Worm (Caenorhabditis elegans) whole organism, L1 larva: ENCODE data around the gene sng-1.

ENCODE experiments used
- C04F5.9 ChIP-seq: sonication (generic microtip); optimal IDR thresholded peaks from 2 replicates; lab custom pipeline; 2016; ENCODE audit warnings: missing genetic modification characterization, missing compliant biosample characterization
- C16A3.4 ChIP-seq: fragments of 150-350 bp; optimal IDR thresholded peaks from 2 replicates; lab custom pipeline; 2014; ENCODE audit warnings: missing biosample characterization, missing genetic modification characterization
- Y116A8C.19 ChIP-seq: sonication (generic microtip); optimal IDR thresholded peaks from 2 replicates; lab custom pipeline; 2016; ENCODE audit warnings: missing compliant biosample characterization, missing genetic modification characterization, borderline replicate concordance
- aly-2 ChIP-seq: fragments of 150-350 bp; optimal IDR thresholded peaks from 2 replicates; lab custom pipeline; 2014; ENCODE audit warnings: missing biosample characterization, missing genetic modification characterization
- ama-1 ChIP-seq: fragments of 150-350 bp; optimal IDR thresholded peaks from 2 replicates; lab custom pipeline; 2014
- ceh-8 ChIP-seq: fragments of 200-800 bp; sonication (Bioruptor generic); optimal IDR thresholded peaks from 2 replicates; lab custom pipeline; 2018; ENCODE audit warnings: mild to moderate bottlenecking, missing genetic modification characterization, moderate library complexity, missing compliant biosample characterization
- ceh-82 ChIP-seq, 3 experiments: fragments of 150-350 bp in 1 of 3; sonication (generic microtip) in 2 of 3; optimal IDR thresholded peaks; 2 replicates each; lab custom pipeline; 2014 to 2017; ENCODE audit warnings: missing biosample characterization in 3 of 3, missing genetic modification characterization in 3 of 3
- ceh-88 ChIP-seq: fragments of 200-800 bp; sonication (Bioruptor generic); IDR thresholded peaks from 2 replicates; pipeline ENCODE4 v1.3.6; 2022; ENCODE audit warnings: missing genetic modification characterization, missing compliant biosample characterization
- ceh-90 ChIP-seq: sonication (generic microtip); optimal IDR thresholded peaks from 2 replicates; lab custom pipeline; 2016; ENCODE audit warnings: missing genetic modification characterization, missing compliant biosample characterization
- dpl-1 ChIP-seq, 3 experiments: fragments of 150-350 bp in 2 of 3; sonication (generic microtip) in 1 of 3; optimal IDR thresholded peaks; 2 replicates each; lab custom pipeline; 2014 to 2017; ENCODE audit warnings: missing biosample characterization in 3 of 3, missing genetic modification characterization in 3 of 3, missing genetic modification reagents in 3 of 3
- dsc-1 ChIP-seq: sonication (generic microtip); optimal IDR thresholded peaks from 2 replicates; lab custom pipeline; 2016; ENCODE audit warnings: mild to moderate bottlenecking, missing genetic modification characterization, missing compliant biosample characterization
- efl-3 ChIP-seq: fragments of 200-800 bp; sonication (Bioruptor generic); optimal IDR thresholded peaks from 2 replicates; lab custom pipeline; 2018; ENCODE audit warnings: mild to moderate bottlenecking, missing genetic modification characterization, missing compliant biosample characterization
- elt-2 ChIP-seq: sonication (generic microtip); optimal IDR thresholded peaks from 2 replicates; lab custom pipeline; 2016; ENCODE audit warnings: missing genetic modification characterization, mild to moderate bottlenecking, inconsistent platforms, missing compliant biosample characterization, missing genetic modification reagents
- elt-3 ChIP-seq, 6 experiments: fragments of 150-350 bp in 1 of 6; sonication (generic microtip); optimal IDR thresholded peaks; 2 replicates each; lab custom pipeline; 2017 to 2018; ENCODE audit warnings: missing biosample characterization in 6 of 6, missing genetic modification characterization in 6 of 6, inconsistent platforms in 1 of 6
- fos-1 ChIP-seq: fragments of 150-350 bp; optimal IDR thresholded peaks from 2 replicates; lab custom pipeline; 2014; ENCODE audit warnings: missing biosample characterization, missing genetic modification characterization
- grh-1 ChIP-seq: fragments of 200-800 bp; sonication (Bioruptor generic); IDR thresholded peaks from 2 replicates; pipeline ENCODE4 v1.3.6; 2022; ENCODE audit warnings: missing genetic modification reagents, missing genetic modification characterization, missing compliant biosample characterization
- hlh-4 ChIP-seq: sonication (generic microtip); optimal IDR thresholded peaks from 2 replicates; lab custom pipeline; 2016; ENCODE audit warnings: mild to moderate bottlenecking, missing genetic modification characterization, missing compliant biosample characterization
- lin-13 ChIP-seq: fragments of 150-350 bp; optimal IDR thresholded peaks from 2 replicates; lab custom pipeline; 2014; ENCODE audit warnings: missing biosample characterization, missing genetic modification reagents, missing genetic modification characterization
- lin-14 ChIP-seq: fragments of 200-800 bp; sonication (Bioruptor generic); optimal IDR thresholded peaks from 2 replicates; lab custom pipeline; 2018; ENCODE audit warnings: mild to moderate bottlenecking, missing genetic modification characterization, moderate library complexity, missing compliant biosample characterization
- lin-35 ChIP-seq, 2 experiments: fragments of 150-350 bp; optimal IDR thresholded peaks; 2 replicates each; lab custom pipeline; 2014; ENCODE audit warnings: missing biosample characterization in 2 of 2, missing genetic modification characterization in 2 of 2, missing genetic modification reagents in 2 of 2
- lin-39 ChIP-seq: fragments of 150-350 bp; optimal IDR thresholded peaks from 2 replicates; lab custom pipeline; 2014; ENCODE audit warnings: missing biosample characterization, missing genetic modification reagents, missing genetic modification characterization
- lir-3 ChIP-seq: sonication (generic microtip); optimal IDR thresholded peaks from 2 replicates; lab custom pipeline; 2016; ENCODE audit warnings: mild to moderate bottlenecking, missing genetic modification characterization, moderate library complexity, missing compliant biosample characterization; ENCODE audit not compliant: poor library complexity
- lsy-2 ChIP-seq, 2 experiments: fragments of 150-350 bp; optimal IDR thresholded peaks; 2 replicates each; lab custom pipeline; 2014; ENCODE audit warnings: missing biosample characterization in 2 of 2, missing genetic modification characterization in 2 of 2
- mef-2 ChIP-seq: fragments of 150-350 bp; optimal IDR thresholded peaks from 2 replicates; lab custom pipeline; 2014; ENCODE audit warnings: missing biosample characterization, missing genetic modification characterization
- mep-1 ChIP-seq: fragments of 150-350 bp; optimal IDR thresholded peaks from 2 replicates; lab custom pipeline; 2014; ENCODE audit warnings: missing biosample characterization, missing genetic modification characterization
- nhr-11 ChIP-seq: fragments of 150-350 bp; optimal IDR thresholded peaks from 2 replicates; lab custom pipeline; 2014; ENCODE audit warnings: missing biosample characterization, missing genetic modification characterization
- nhr-19 ChIP-seq: fragments of 200-800 bp; sonication (Bioruptor generic); conservative IDR thresholded peaks from 2 replicates; pipeline ENCODE4 v1.3.6; 2022; ENCODE audit warnings: missing genetic modification characterization, missing compliant biosample characterization
- nhr-20 ChIP-seq: sonication (generic microtip); optimal IDR thresholded peaks from 2 replicates; lab custom pipeline; 2016; ENCODE audit warnings: mild to moderate bottlenecking, missing genetic modification characterization, missing compliant biosample characterization
- nhr-237 ChIP-seq: fragments of 150-350 bp; optimal IDR thresholded peaks from 2 replicates; lab custom pipeline; 2014; ENCODE audit warnings: missing biosample characterization, missing genetic modification characterization
- nhr-71 ChIP-seq: sonication (generic microtip); optimal IDR thresholded peaks from 2 replicates; lab custom pipeline; 2016; ENCODE audit warnings: mild to moderate bottlenecking, missing genetic modification characterization, moderate library complexity, missing compliant biosample characterization
- nhr-77 ChIP-seq: fragments of 150-350 bp; optimal IDR thresholded peaks from 2 replicates; lab custom pipeline; 2014; ENCODE audit warnings: missing biosample characterization, missing genetic modification characterization
- nhr-85 ChIP-seq: sonication (generic microtip); peaks from one replicate; lab custom pipeline; 2016; ENCODE audit warnings: missing genetic modification characterization, inconsistent platforms, missing compliant biosample characterization
- pax-3 ChIP-seq: fragments of 200-800 bp; sonication (Bioruptor generic); optimal IDR thresholded peaks from 2 replicates; lab custom pipeline; 2018; ENCODE audit warnings: mild to moderate bottlenecking, missing genetic modification characterization, moderate library complexity, missing compliant biosample characterization
- rnt-1 ChIP-seq: sonication (generic microtip); optimal IDR thresholded peaks from 2 replicates; lab custom pipeline; 2016; ENCODE audit warnings: mild to moderate bottlenecking, missing genetic modification characterization, moderate library complexity, missing compliant biosample characterization
- snpc-4 ChIP-seq: fragments of 150-350 bp; optimal IDR thresholded peaks from 2 replicates; lab custom pipeline; 2014; ENCODE audit warnings: missing biosample characterization, missing genetic modification characterization
- snu-23 ChIP-seq: sonication (generic microtip); optimal IDR thresholded peaks from 2 replicates; lab custom pipeline; 2016; ENCODE audit warnings: missing genetic modification characterization, missing compliant biosample characterization
- sup-37 ChIP-seq: fragments of 200-800 bp; sonication (Bioruptor generic); optimal IDR thresholded peaks from 2 replicates; lab custom pipeline; 2018; ENCODE audit warnings: mild to moderate bottlenecking, missing genetic modification characterization, missing compliant biosample characterization
- swsn-7 ChIP-seq: sonication (generic microtip); optimal IDR thresholded peaks from 2 replicates; lab custom pipeline; 2016; ENCODE audit warnings: missing genetic modification characterization, missing compliant biosample characterization
- unc-98 ChIP-seq: fragments of 200-800 bp; sonication (Bioruptor generic); IDR thresholded peaks from 2 replicates; pipeline ENCODE4 v1.3.6; 2022; ENCODE audit warnings: missing genetic modification characterization, missing compliant biosample characterization
- zip-4 ChIP-seq: fragments of 200-800 bp; sonication (Bioruptor generic); optimal IDR thresholded peaks from 2 replicates; lab custom pipeline; 2018; ENCODE audit warnings: mild to moderate bottlenecking, missing genetic modification characterization, moderate library complexity, missing compliant biosample characterization
- ztf-11 ChIP-seq, 2 experiments: sonication (generic microtip); optimal IDR thresholded peaks; 2 replicates each; lab custom pipeline; 2016 to 2017; ENCODE audit warnings: missing genetic modification characterization in 2 of 2, missing biosample characterization in 1 of 2, missing compliant biosample characterization in 1 of 2
- ztf-4 ChIP-seq: fragments of 150-350 bp; optimal IDR thresholded peaks from 2 replicates; lab custom pipeline; 2014; ENCODE audit warnings: missing biosample characterization, missing genetic modification characterization

The sng-1 gene

ce11 chrX:7323604-7324003 is 3.8 kb upstream of the sng-1 start (continued):
- TF ChIP-seq lir-3 (tag; lab: Kevin White, UChicago), result no peak
- TF ChIP-seq pax-3 (tag; lab: Kevin White, UChicago), result no peak
- TF ChIP-seq lsy-2 (tag; optimal IDR thresholded peaks at IDR 0.05; lab: Kevin White, UChicago), result no peak
- no peak for TF ChIP-seq dpl-1 (GFP tag; optimal IDR thresholded peaks at IDR 0.05; lab: Kevin White, UChicago)
- no peak for TF ChIP-seq aly-2 (tag; lab: Kevin White, UChicago)
- TF ChIP-seq snpc-4 (tag; lab: Kevin White, UChicago), result no peak
- peak; percentile 10 for TF ChIP-seq mep-1
- TF ChIP-seq ceh-90 (tag; lab: Kevin White, UChicago), result no peak
- peak; percentile 57 for TF ChIP-seq nhr-20 (tag; lab: Kevin White, UChicago)
- TF ChIP-seq efl-3, result no peak
- peak in 1 of 6 experiments; percentile 21 for TF ChIP-seq elt-3 (tag; optimal IDR thresholded peaks at IDR 0.05; lab: Kevin White, UChicago)
- no peak for TF ChIP-seq sup-37 (GFP tag; lab: Kevin White, UChicago)
- no peak for TF ChIP-seq unc-98 (GFP tag; lab: Robert Waterston, UW)
- no peak for TF ChIP-seq swsn-7 (tag; lab: Kevin White, UChicago)
- TF ChIP-seq dsc-1 (tag; lab: Kevin White, UChicago), result no peak
- TF ChIP-seq lin-39 (tag; lab: Kevin White, UChicago), result no peak
- TF ChIP-seq nhr-19 (GFP tag; lab: Robert Waterston, UW), result peak; percentile 39
- TF ChIP-seq lin-13 (GFP tag; lab: Kevin White, UChicago), result no peak
- no peak for TF ChIP-seq ama-1 (lab: Kevin White, UChicago)
- no peak for TF ChIP-seq nhr-77
- no peak for TF ChIP-seq grh-1 (GFP tag; lab: Robert Waterston, UW)
- TF ChIP-seq zip-4, result no peak
- no peak for TF ChIP-seq ceh-88
- no peak for TF ChIP-seq C04F5.9 (tag; lab: Kevin White, UChicago)
- no peak for TF ChIP-seq ceh-8 (GFP tag; lab: Kevin White, UChicago)
- TF ChIP-seq nhr-237, result no peak
- TF ChIP-seq rnt-1 (tag; lab: Kevin White, UChicago), result no peak
- no peak for TF ChIP-seq mef-2 (tag; lab: Kevin White, UChicago)
- no peak for TF ChIP-seq ztf-4 (tag; lab: Kevin White, UChicago)
- no peak for TF ChIP-seq ztf-11 (tag; optimal IDR thresholded peaks at IDR 0.05; lab: Kevin White, UChicago)
- TF ChIP-seq lin-35 (GFP tag; optimal IDR thresholded peaks at IDR 0.05; lab: Kevin White, UChicago), result peak in 1 of 2 experiments; percentile 44
- TF ChIP-seq nhr-85 (tag; lab: Kevin White, UChicago), result peak; percentile 38
- TF ChIP-seq C16A3.4, result no peak
- TF ChIP-seq lin-14 (GFP tag; lab: Kevin White, UChicago), result peak; percentile 1
- peak; percentile 34 for TF ChIP-seq nhr-71
- no peak for TF ChIP-seq nhr-11
- peak; percentile 64 for TF ChIP-seq elt-2 (tag; lab: Kevin White, UChicago)
- peak; percentile 29 for TF ChIP-seq snu-23 (GFP tag; lab: Kevin White, UChicago)
- TF ChIP-seq hlh-4 (tag; lab: Kevin White, UChicago), result no peak

- TF ChIP-seq fos-1 (tag; lab: Kevin White, UChicago) (no peak), nhr-20 (tag; lab: Kevin White, UChicago) (no peak), ceh-82 (tag; optimal IDR thresholded peaks at IDR 0.05; lab: Kevin White, UChicago) (peak in 1 of 3 experiments; percentile 4), lin-14 (GFP tag; lab: Kevin White, UChicago) (peak; percentile 54), Y116A8C.19 (tag; lab: Kevin White, UChicago) (no peak), hlh-4 (tag; lab: Kevin White, UChicago) (no peak)
Observed at ce11 chrX:7328065-7328564, 714 bp downstream of the sng-1 start.
